Fruit fly (Drosophila melanogaster) whole organism, pupa: Measurements from ENCODE around the gene CG2772.
A peak's percentile ranks its signal among the peaks of the same experiment; 100 is the strongest.

Source experiments
- CG10348 ChIP-seq: fragments of 200-800 bp; sonication (Bioruptor generic); IDR thresholded peaks from 2 replicates; pipeline ENCODE4 v1.3.6; 2022; ENCODE audit warnings: missing biosample characterization, missing genetic modification characterization
- CG12605 ChIP-seq: fragments of 200-800 bp; sonication (Bioruptor generic); IDR thresholded peaks from 2 replicates; pipeline ENCODE4 v1.3.6; 2022; ENCODE audit warnings: missing biosample characterization, missing genetic modification characterization
- CG13204 ChIP-seq: fragments of 200-800 bp; sonication (Bioruptor generic); optimal IDR thresholded peaks from 2 replicates; lab custom pipeline; 2018; ENCODE audit warnings: missing biosample characterization, mild to moderate bottlenecking, missing genetic modification characterization, moderate library complexity
- CG14655 ChIP-seq: fragments of 200-800 bp; sonication (Bioruptor generic); optimal IDR thresholded peaks from 3 replicates; lab custom pipeline; 2017; ENCODE audit warnings: mild to moderate bottlenecking, missing biosample characterization, missing genetic modification reagents, missing genetic modification characterization
- CG15710 ChIP-seq: fragments of 200-800 bp; sonication (Bioruptor generic); optimal IDR thresholded peaks from 2 replicates; lab custom pipeline; 2018; ENCODE audit warnings: missing biosample characterization, mild to moderate bottlenecking, missing genetic modification characterization, moderate library complexity
- CG17806 ChIP-seq: fragments of 200-800 bp; sonication (Bioruptor generic); optimal IDR thresholded peaks from 2 replicates; lab custom pipeline; 2018; ENCODE audit warnings: missing biosample characterization, mild to moderate bottlenecking, missing genetic modification characterization, moderate library complexity
- CG32121 ChIP-seq: fragments of 200-800 bp; sonication (Bioruptor generic); IDR thresholded peaks from 2 replicates; pipeline ENCODE4 v1.3.6; 2022; ENCODE audit warnings: missing biosample characterization, missing genetic modification characterization
- CG34367 ChIP-seq: fragments of 200-800 bp; sonication (Bioruptor generic); optimal IDR thresholded peaks from 2 replicates; lab custom pipeline; 2018; ENCODE audit warnings: missing biosample characterization, mild to moderate bottlenecking, missing genetic modification characterization
- CG4496 ChIP-seq: fragments of 200-800 bp; sonication (Bioruptor generic); IDR thresholded peaks from 3 replicates; pipeline ENCODE4 v1.3.6; 2022; ENCODE audit warnings: missing biosample characterization, missing genetic modification characterization
- CG8159 ChIP-seq: fragments of 200-800 bp; sonication (Bioruptor generic); optimal IDR thresholded peaks from 3 replicates; lab custom pipeline; 2018; ENCODE audit warnings: missing biosample characterization, mild to moderate bottlenecking, missing genetic modification characterization, moderate library complexity
- CG8301 ChIP-seq: fragments of 200-800 bp; sonication (Bioruptor generic); optimal IDR thresholded peaks from 2 replicates; lab custom pipeline; 2018; ENCODE audit warnings: missing biosample characterization, mild to moderate bottlenecking, missing genetic modification characterization
- CG9948 ChIP-seq: fragments of 200-800 bp; sonication (Bioruptor generic); optimal IDR thresholded peaks from 2 replicates; lab custom pipeline; 2018; ENCODE audit warnings: missing biosample characterization, mild to moderate bottlenecking, missing genetic modification characterization, moderate library complexity
- D1 ChIP-seq: fragments of 200-800 bp; sonication (Bioruptor generic); optimal IDR thresholded peaks from 2 replicates; lab custom pipeline; 2018; ENCODE audit warnings: missing biosample characterization, mild to moderate bottlenecking, missing genetic modification characterization, moderate library complexity
- EcR ChIP-seq: fragments of 200-800 bp; sonication (Bioruptor generic); optimal IDR thresholded peaks from 3 replicates; lab custom pipeline; 2019; ENCODE audit warnings: missing biosample characterization, missing genetic modification characterization, mild to moderate bottlenecking, moderate library complexity, missing genetic modification reagents
- Ets98B ChIP-seq: fragments of 200-800 bp; sonication (Bioruptor generic); IDR thresholded peaks from 2 replicates; pipeline ENCODE4 v1.3.6; 2022; ENCODE audit warnings: missing biosample characterization, missing genetic modification characterization
- Pif1A ChIP-seq: fragments of 200-800 bp; sonication (Bioruptor generic); optimal IDR thresholded peaks from 3 replicates; lab custom pipeline; 2016; ENCODE audit warnings: missing biosample characterization, missing genetic modification characterization
- Pif1B ChIP-seq: fragments of 200-800 bp; sonication (Bioruptor generic); optimal IDR thresholded peaks from 3 replicates; lab custom pipeline; 2016; ENCODE audit warnings: missing biosample characterization, missing genetic modification characterization
- Snoo ChIP-seq: fragments of 200-800 bp; sonication (Bioruptor generic); optimal IDR thresholded peaks from 3 replicates; lab custom pipeline; 2017; ENCODE audit warnings: missing biosample characterization, mild to moderate bottlenecking, missing genetic modification characterization, inconsistent platforms
- fd96Ca ChIP-seq: fragments of 200-800 bp; sonication (Bioruptor generic); IDR thresholded peaks from 3 replicates; pipeline ENCODE4 v1.3.6; 2022; ENCODE audit warnings: missing biosample characterization, missing genetic modification characterization
- gl ChIP-seq: fragments of 200-800 bp; sonication (Bioruptor generic); optimal IDR thresholded peaks from 2 replicates; lab custom pipeline; 2018; ENCODE audit warnings: missing biosample characterization, mild to moderate bottlenecking, missing genetic modification characterization
- rn ChIP-seq: fragments of 200-800 bp; sonication (Bioruptor generic); IDR thresholded peaks from 2 replicates; pipeline ENCODE4 v1.3.6; 2022; ENCODE audit warnings: missing biosample characterization, missing genetic modification characterization

Gene CG2772

dm6 chr2L:3445655-3446054 lies at the start of gene CG2772:
Gene CG2772, plus strand, starts transcription at chr2L:3445992.
- TF ChIP-seq CG9948 (tag; lab: Kevin White, UChicago) (no peak), CG32121 (GFP tag; lab: Robert Waterston, UW) (no peak), CG12605 (GFP tag; lab: Robert Waterston, UW) (no peak), CG8159 (tag; lab: Kevin White, UChicago) (no peak), EcR (GFP tag; lab: Kevin White, UChicago) (no peak), Pif1A (no peak), rn (GFP tag; lab: Robert Waterston, UW) (no peak), CG15710 (tag; lab: Kevin White, UChicago) (no peak), CG8301 (tag; lab: Kevin White, UChicago) (no peak), CG10348 (GFP tag; lab: Robert Waterston, UW) (no peak), CG14655 (GFP tag; lab: Kevin White, UChicago) (no peak), gl (no peak), Ets98B (GFP tag; lab: Robert Waterston, UW) (no peak), D1 (no peak), fd96Ca (GFP tag; lab: Robert Waterston, UW) (no peak), CG13204 (GFP tag; lab: Kevin White, UChicago) (no peak)

- TF ChIP-seq Pif1A (no peak), D1 (no peak), gl (no peak), CG17806 (tag; lab: Kevin White, UChicago) (no peak), EcR (GFP tag; lab: Kevin White, UChicago) (no peak), Snoo (tag; lab: Kevin White, UChicago) (no peak), rn (GFP tag; lab: Robert Waterston, UW) (no peak), CG8301 (tag; lab: Kevin White, UChicago) (no peak), CG14655 (GFP tag; lab: Kevin White, UChicago) (no peak), CG32121 (GFP tag; lab: Robert Waterston, UW) (no peak), CG12605 (GFP tag; lab: Robert Waterston, UW) (no peak), fd96Ca (GFP tag; lab: Robert Waterston, UW) (no peak), CG34367 (tag; lab: Kevin White, UChicago) (no peak), CG8159 (tag; lab: Kevin White, UChicago) (no peak)
Measured at dm6 chr2L:3397594-3398073, 48.2 kb upstream of the CG2772 start, which contains the start of gene CG34175. Gene CG34175, plus strand, starts transcription at chr2L:3398023.

- no peak for TF ChIP-seq CG17806 (tag; lab: Kevin White, UChicago)
- no peak for TF ChIP-seq CG8301 (tag; lab: Kevin White, UChicago)
- no peak for TF ChIP-seq CG12605 (GFP tag; lab: Robert Waterston, UW)
- TF ChIP-seq Ets98B (GFP tag; lab: Robert Waterston, UW): no peak
- no peak for TF ChIP-seq EcR (GFP tag; lab: Kevin White, UChicago)
- no peak for TF ChIP-seq CG9948 (tag; lab: Kevin White, UChicago)
- no peak for TF ChIP-seq Pif1B (GFP tag; lab: Kevin White, UChicago)
- TF ChIP-seq CG15710 (tag; lab: Kevin White, UChicago): no peak
- no peak for TF ChIP-seq CG34367 (tag; lab: Kevin White, UChicago)
- no peak for TF ChIP-seq rn (GFP tag; lab: Robert Waterston, UW)
- TF ChIP-seq gl: no peak
Measured at dm6 chr2L:3407722-3408121, 38.1 kb upstream of the CG2772 start.

dm6 chr2L:3410260-3410659 lies 35.5 kb upstream of the CG2772 start, which contains the start of gene CG8840:
Gene CG8840, plus strand, starts transcription at chr2L:3410560.
- TF ChIP-seq CG34367 (tag; lab: Kevin White, UChicago) (no peak), Snoo (tag; lab: Kevin White, UChicago) (no peak), EcR (GFP tag; lab: Kevin White, UChicago) (no peak), CG4496 (GFP tag; lab: Robert Waterston, UW) (no peak), CG8159 (tag; lab: Kevin White, UChicago) (no peak), Pif1A (no peak), Ets98B (GFP tag; lab: Robert Waterston, UW) (no peak), CG15710 (tag; lab: Kevin White, UChicago) (no peak), D1 (no peak), CG14655 (GFP tag; lab: Kevin White, UChicago) (no peak), CG13204 (GFP tag; lab: Kevin White, UChicago) (no peak), CG32121 (GFP tag; lab: Robert Waterston, UW) (no peak), Pif1B (GFP tag; lab: Kevin White, UChicago) (no peak)
- TF ChIP-seq, all 21 proteins: peak for 0

DNA sequence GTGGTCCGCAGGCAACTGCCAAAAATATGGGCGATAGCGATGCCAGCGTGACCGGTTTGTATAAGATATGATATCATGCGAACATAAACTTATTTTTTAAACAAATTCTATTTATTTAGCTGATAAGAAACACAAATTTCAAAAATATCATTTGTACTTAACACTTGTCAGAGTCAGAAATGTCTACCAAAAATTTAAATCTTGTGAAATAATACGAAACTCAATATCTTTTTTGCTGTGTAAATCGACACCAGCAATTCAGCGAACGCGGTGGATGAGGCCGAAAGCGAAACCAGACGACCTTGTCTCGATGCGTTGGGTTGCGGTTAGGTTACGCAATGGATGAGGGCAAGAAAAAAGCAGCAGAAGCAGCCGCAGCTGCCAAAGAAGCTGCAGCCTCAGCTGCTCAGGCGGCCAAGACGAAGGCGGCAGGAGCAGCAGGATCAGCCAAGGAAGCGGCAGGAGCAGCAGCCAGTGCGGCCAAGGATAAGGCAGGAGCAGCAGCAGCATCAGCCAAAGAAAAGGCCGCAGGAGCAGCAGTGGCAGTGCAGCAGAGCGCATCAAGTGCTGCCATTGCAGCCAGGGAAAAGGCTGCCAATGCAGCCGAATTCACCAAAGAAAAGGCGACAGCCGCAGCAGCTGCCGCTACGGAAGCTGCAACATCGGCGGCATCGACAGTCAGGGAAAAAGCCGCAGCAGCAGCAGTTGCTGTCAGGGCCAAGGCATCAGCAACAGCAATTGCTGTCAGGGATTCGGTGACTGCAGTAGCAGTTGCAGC lies 29.1 kb upstream of the CG2772 start, which contains the start of gene CG31952:
Gene CG31952 (plus strand): TSS at position 167 of the 778 bp plus-strand sequence.
- TF ChIP-seq CG8159 (tag; lab: Kevin White, UChicago) (peak; percentile 14), Pif1A (peak; percentile 32), Ets98B (GFP tag; lab: Robert Waterston, UW) (no peak)

DNA sequence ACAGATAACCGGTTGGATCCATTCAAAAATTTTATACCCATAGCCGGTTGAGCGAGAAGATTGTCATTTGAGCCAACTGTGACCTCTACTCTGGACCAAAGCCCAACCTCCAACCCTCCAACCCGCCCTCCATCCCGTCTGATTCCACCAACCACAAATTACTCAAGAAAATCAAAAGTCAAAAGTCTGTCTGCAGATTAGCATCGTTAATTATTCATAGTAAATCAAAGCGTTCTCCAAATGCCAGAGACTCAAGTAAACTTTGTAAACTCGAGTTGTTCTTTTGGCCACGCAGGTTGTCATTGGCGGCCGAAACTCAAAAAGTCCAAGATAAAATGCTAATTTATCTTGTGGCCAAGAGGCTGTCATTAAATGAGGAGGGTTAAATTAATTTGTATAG lies 28.2 kb upstream of the CG2772 start:
- no peak for TF ChIP-seq EcR (GFP tag; lab: Kevin White, UChicago)
- TF ChIP-seq Pif1B (GFP tag; lab: Kevin White, UChicago): no peak
- no peak for TF ChIP-seq CG13204 (GFP tag; lab: Kevin White, UChicago)
- TF ChIP-seq CG8159 (tag; lab: Kevin White, UChicago): no peak
- no peak for TF ChIP-seq CG8301 (tag; lab: Kevin White, UChicago)
- no peak for TF ChIP-seq CG4496 (GFP tag; lab: Robert Waterston, UW)
- TF ChIP-seq D1: no peak
- no peak for TF ChIP-seq CG15710 (tag; lab: Kevin White, UChicago)
- TF ChIP-seq CG10348 (GFP tag; lab: Robert Waterston, UW): no peak
- no peak for TF ChIP-seq Pif1A
